Fruit fly (Drosophila melanogaster) whole organism, embryonic: ENCODE measurements around the gene Pfas.

ENCODE experiments used
- ATbp ChIP-seq: fragments of 200-800 bp; sonication (Bioruptor generic); optimal IDR thresholded peaks from 2 replicates; lab custom pipeline; 2017; ENCODE audit warnings: missing biosample characterization, mild to moderate bottlenecking, missing genetic modification characterization, missing genetic modification reagents
- Ada2b ChIP-seq: fragments of 200-800 bp; sonication (Bioruptor generic); IDR thresholded peaks from 2 replicates; pipeline ENCODE4 v1.3.6; 2022; ENCODE audit warnings: missing biosample characterization, missing genetic modification characterization
- CG10654 ChIP-seq: fragments of 200-800 bp; sonication (Bioruptor generic); optimal IDR thresholded peaks from 2 replicates; lab custom pipeline; 2016; ENCODE audit warnings: missing biosample characterization, missing genetic modification characterization
- CG11085 ChIP-seq: fragments of 200-800 bp; sonication (Bioruptor generic); IDR thresholded peaks from 2 replicates; pipeline ENCODE4 v1.3.6; 2022; ENCODE audit warnings: missing biosample characterization, missing genetic modification characterization
- CG1233 ChIP-seq: fragments of 200-800 bp; sonication (Bioruptor generic); optimal IDR thresholded peaks from 4 replicates; lab custom pipeline; 2018; ENCODE audit warnings: missing biosample characterization, mild to moderate bottlenecking, missing genetic modification characterization
- CG12659 ChIP-seq: fragments of 200-800 bp; sonication (Bioruptor generic); optimal IDR thresholded peaks from 3 replicates; lab custom pipeline; 2017; ENCODE audit warnings: mild to moderate bottlenecking, missing biosample characterization, missing genetic modification reagents, missing genetic modification characterization
- CG14710 ChIP-seq: fragments of 200-800 bp; sonication (Bioruptor generic); optimal IDR thresholded peaks from 3 replicates; lab custom pipeline; 2019; ENCODE audit warnings: missing biosample characterization, mild to moderate bottlenecking, missing genetic modification characterization, moderate library complexity
- CG15696 ChIP-seq: fragments of 200-800 bp; sonication (Bioruptor generic); optimal IDR thresholded peaks from 2 replicates; lab custom pipeline; 2019; ENCODE audit warnings: missing biosample characterization, mild to moderate bottlenecking, missing genetic modification characterization, moderate library complexity
- CG1603 ChIP-seq: fragments of 200-800 bp; sonication (Bioruptor generic); optimal IDR thresholded peaks from 2 replicates; lab custom pipeline; 2019; ENCODE audit warnings: missing biosample characterization, mild to moderate bottlenecking, missing genetic modification characterization, moderate library complexity
- CG30403 ChIP-seq: fragments of 200-800 bp; sonication (Bioruptor generic); optimal IDR thresholded peaks from 3 replicates; lab custom pipeline; 2016; ENCODE audit warnings: missing biosample characterization, missing genetic modification characterization
- CG3163 ChIP-seq: fragments of 200-800 bp; sonication (Bioruptor generic); optimal IDR thresholded peaks from 3 replicates; lab custom pipeline; 2016; ENCODE audit warnings: missing biosample characterization, missing genetic modification characterization
- CG3407 ChIP-seq: fragments of 200-800 bp; sonication (Bioruptor generic); optimal IDR thresholded peaks from 2 replicates; lab custom pipeline; 2018; ENCODE audit warnings: missing biosample characterization, mild to moderate bottlenecking, missing genetic modification characterization
- CG3995 ChIP-seq: fragments of 200-800 bp; sonication (Bioruptor generic); optimal IDR thresholded peaks from 3 replicates; lab custom pipeline; 2016; ENCODE audit warnings: missing biosample characterization, missing genetic modification characterization
- CG4360 ChIP-seq: fragments of 200-800 bp; sonication (Bioruptor generic); IDR thresholded peaks from 2 replicates; pipeline ENCODE4 v1.3.6; 2022; ENCODE audit warnings: missing biosample characterization, missing genetic modification characterization
- CG4730 ChIP-seq: fragments of 200-800 bp; sonication (Bioruptor generic); IDR thresholded peaks from 2 replicates; pipeline ENCODE4 v1.3.6; 2022; ENCODE audit warnings: missing biosample characterization, missing genetic modification characterization
- CG4854 ChIP-seq: fragments of 200-800 bp; sonication (Bioruptor generic); optimal IDR thresholded peaks from 2 replicates; lab custom pipeline; 2016; ENCODE audit warnings: missing biosample characterization, missing genetic modification characterization, inconsistent platforms
- CG9876 ChIP-seq: fragments of 200-800 bp; sonication (Bioruptor generic); optimal IDR thresholded peaks from 2 replicates; lab custom pipeline; 2016; ENCODE audit warnings: missing biosample characterization, missing genetic modification characterization
- CHES-1-like ChIP-seq: fragments of 200-800 bp; sonication (Bioruptor generic); optimal IDR thresholded peaks from 2 replicates; lab custom pipeline; 2016; ENCODE audit warnings: missing biosample characterization, missing genetic modification characterization
- CrebB ChIP-seq: fragments of 200-800 bp; sonication (Bioruptor generic); optimal IDR thresholded peaks from 3 replicates; lab custom pipeline; 2018; ENCODE audit warnings: missing biosample characterization, mild to moderate bottlenecking, missing genetic modification characterization
- Dip2 ChIP-seq: fragments of 200-800 bp; sonication (Bioruptor generic); IDR thresholded peaks from 2 replicates; pipeline ENCODE4 v1.3.6; 2022; ENCODE audit warnings: missing biosample characterization, missing genetic modification characterization
- Doc3 ChIP-seq: fragments of 200-800 bp; sonication (Bioruptor generic); IDR thresholded peaks from 3 replicates; pipeline ENCODE4 v1.3.6; 2022; ENCODE audit warnings: missing biosample characterization, missing genetic modification characterization; ENCODE audit not compliant: partially characterized antibody
- Fer2 ChIP-seq: fragments of 200-800 bp; sonication (Bioruptor generic); optimal IDR thresholded peaks from 2 replicates; lab custom pipeline; 2018; ENCODE audit warnings: missing biosample characterization, mild to moderate bottlenecking, missing genetic modification characterization, moderate library complexity
- Gug ChIP-seq: fragments of 200-800 bp; sonication (Bioruptor generic); IDR thresholded peaks from 4 replicates; pipeline ENCODE4 v1.3.6; 2022; ENCODE audit warnings: missing biosample characterization, missing genetic modification characterization
- Hr39 ChIP-seq: fragments of >200 bp; optimal IDR thresholded peaks from 2 replicates; lab custom pipeline; 2017
- Jarid2 ChIP-seq: fragments of 200-800 bp; sonication (Bioruptor generic); optimal IDR thresholded peaks from 3 replicates; lab custom pipeline; 2017; ENCODE audit warnings: mild to moderate bottlenecking, missing biosample characterization, missing genetic modification reagents, missing genetic modification characterization
- Myb ChIP-seq: fragments of 200-800 bp; sonication (Bioruptor generic); optimal IDR thresholded peaks from 2 replicates; lab custom pipeline; 2016; ENCODE audit warnings: missing biosample characterization, missing genetic modification characterization
- PHDP ChIP-seq: fragments of 200-800 bp; sonication (Bioruptor generic); optimal IDR thresholded peaks from 3 replicates; lab custom pipeline; 2018; ENCODE audit warnings: missing biosample characterization, mild to moderate bottlenecking, missing genetic modification characterization, moderate library complexity
- Rfx ChIP-seq: fragments of 200-800 bp; sonication (Bioruptor generic); IDR thresholded peaks from 2 replicates; pipeline ENCODE4 v1.3.6; 2022; ENCODE audit warnings: missing biosample characterization, missing genetic modification characterization
- Sin3A ChIP-seq: fragments of >200 bp; optimal IDR thresholded peaks from 2 replicates; lab custom pipeline; 2018
- amos ChIP-seq: fragments of 200-800 bp; sonication (Bioruptor generic); IDR thresholded peaks from 2 replicates; pipeline ENCODE4 v1.3.6; 2022; ENCODE audit warnings: missing biosample characterization, missing genetic modification characterization; ENCODE audit not compliant: partially characterized antibody
- bab2 ChIP-seq: fragments of 200-800 bp; sonication (Bioruptor generic); optimal IDR thresholded peaks from 2 replicates; lab custom pipeline; 2016; ENCODE audit warnings: missing biosample characterization, missing genetic modification characterization
- chm ChIP-seq: fragments of 200-800 bp; sonication (Bioruptor generic); IDR thresholded peaks from 2 replicates; pipeline ENCODE4 v1.3.6; 2022; ENCODE audit warnings: missing biosample characterization, missing genetic modification characterization
- crol ChIP-seq: fragments of 200-800 bp; sonication (Bioruptor generic); IDR thresholded peaks from 2 replicates; pipeline ENCODE4 v1.3.6; 2022; ENCODE audit warnings: missing biosample characterization, missing genetic modification characterization
- dysf ChIP-seq: fragments of 200-800 bp; sonication (Bioruptor generic); IDR thresholded peaks from 3 replicates; pipeline ENCODE4 v1.3.6; 2022; ENCODE audit warnings: missing biosample characterization, missing genetic modification characterization
- en ChIP-seq: fragments of 200-800 bp; sonication (Bioruptor generic); optimal IDR thresholded peaks from 2 replicates; lab custom pipeline; 2016; ENCODE audit warnings: missing biosample characterization, missing genetic modification characterization
- exex ChIP-seq: fragments of 200-800 bp; sonication (Bioruptor generic); optimal IDR thresholded peaks from 4 replicates; lab custom pipeline; 2018; ENCODE audit warnings: missing biosample characterization, mild to moderate bottlenecking, missing genetic modification characterization, moderate library complexity
- gce ChIP-seq: fragments of 200-800 bp; sonication (Bioruptor generic); IDR thresholded peaks from 3 replicates; pipeline ENCODE4 v1.3.6; 2022; ENCODE audit warnings: missing biosample characterization, missing genetic modification characterization
- gem ChIP-seq: fragments of 200-800 bp; sonication (Bioruptor generic); optimal IDR thresholded peaks from 2 replicates; lab custom pipeline; 2019; ENCODE audit warnings: missing biosample characterization, mild to moderate bottlenecking, missing genetic modification characterization, moderate library complexity
- h ChIP-seq: fragments of >200 bp; optimal IDR thresholded peaks from 2 replicates; lab custom pipeline; 2017
- jing ChIP-seq: fragments of 200-800 bp; sonication (Bioruptor generic); optimal IDR thresholded peaks from 2 replicates; lab custom pipeline; 2018; ENCODE audit warnings: missing biosample characterization, mild to moderate bottlenecking, missing genetic modification characterization
- lov ChIP-seq, 2 experiments: fragments of 200-800 bp in 1 of 2; fragments of >200 bp in 1 of 2; sonication (Bioruptor generic) in 1 of 2; IDR thresholded peaks in 1 of 2; optimal IDR thresholded peaks in 1 of 2; 2 replicates in 1 of 2; 3 replicates in 1 of 2; pipeline versions ENCODE4 v1.3.6 to Lab custom; 2017 to 2022; ENCODE audit warnings: missing biosample characterization in 1 of 2, missing genetic modification characterization in 1 of 2
- mld ChIP-seq: fragments of 200-800 bp; sonication (Bioruptor generic); IDR thresholded peaks from 3 replicates; pipeline ENCODE4 v1.3.6; 2022; ENCODE audit warnings: missing biosample characterization, missing genetic modification characterization; ENCODE audit not compliant: partially characterized antibody
- otp ChIP-seq: fragments of 200-800 bp; sonication (Bioruptor generic); IDR thresholded peaks from 3 replicates; pipeline ENCODE4, ENCODE4 v1.3.6; 2022; ENCODE audit warnings: missing biosample characterization, missing genetic modification characterization
- p53 ChIP-seq: fragments of 200-800 bp; sonication (Bioruptor generic); optimal IDR thresholded peaks from 2 replicates; lab custom pipeline; 2016; ENCODE audit warnings: missing biosample characterization, missing genetic modification characterization
- pho ChIP-seq: fragments of 200-800 bp; sonication (Bioruptor generic); optimal IDR thresholded peaks from 2 replicates; lab custom pipeline; 2016; ENCODE audit warnings: missing biosample characterization, missing genetic modification characterization
- pita ChIP-seq: fragments of 200-800 bp; sonication (Bioruptor generic); optimal IDR thresholded peaks from 2 replicates; lab custom pipeline; 2017; ENCODE audit warnings: missing biosample characterization, mild to moderate bottlenecking, missing genetic modification characterization
- pros ChIP-seq: fragments of 200-800 bp; sonication (Bioruptor generic); optimal IDR thresholded peaks from 3 replicates; lab custom pipeline; 2019; ENCODE audit warnings: missing biosample characterization, mild to moderate bottlenecking, missing genetic modification characterization, moderate library complexity
- ranshi ChIP-seq: fragments of 200-800 bp; sonication (Bioruptor generic); IDR thresholded peaks from 2 replicates; pipeline ENCODE4 v1.3.6; 2022; ENCODE audit warnings: missing biosample characterization, missing genetic modification characterization
- sob ChIP-seq: fragments of 200-800 bp; sonication (Bioruptor generic); IDR thresholded peaks from 2 replicates; pipeline ENCODE4 v1.3.6; 2022; ENCODE audit warnings: missing biosample characterization, missing genetic modification characterization
- sug ChIP-seq: fragments of 200-800 bp; optimal IDR thresholded peaks from 2 replicates; lab custom pipeline; 2019; ENCODE audit warnings: missing biosample characterization, mild to moderate bottlenecking, missing genetic modification characterization, moderate library complexity
- zen ChIP-seq: fragments of 200-800 bp; sonication (Bioruptor generic); optimal IDR thresholded peaks from 3 replicates; lab custom pipeline; 2018; ENCODE audit warnings: missing biosample characterization, mild to moderate bottlenecking, missing genetic modification characterization, moderate library complexity

Pfas gene

DNA sequence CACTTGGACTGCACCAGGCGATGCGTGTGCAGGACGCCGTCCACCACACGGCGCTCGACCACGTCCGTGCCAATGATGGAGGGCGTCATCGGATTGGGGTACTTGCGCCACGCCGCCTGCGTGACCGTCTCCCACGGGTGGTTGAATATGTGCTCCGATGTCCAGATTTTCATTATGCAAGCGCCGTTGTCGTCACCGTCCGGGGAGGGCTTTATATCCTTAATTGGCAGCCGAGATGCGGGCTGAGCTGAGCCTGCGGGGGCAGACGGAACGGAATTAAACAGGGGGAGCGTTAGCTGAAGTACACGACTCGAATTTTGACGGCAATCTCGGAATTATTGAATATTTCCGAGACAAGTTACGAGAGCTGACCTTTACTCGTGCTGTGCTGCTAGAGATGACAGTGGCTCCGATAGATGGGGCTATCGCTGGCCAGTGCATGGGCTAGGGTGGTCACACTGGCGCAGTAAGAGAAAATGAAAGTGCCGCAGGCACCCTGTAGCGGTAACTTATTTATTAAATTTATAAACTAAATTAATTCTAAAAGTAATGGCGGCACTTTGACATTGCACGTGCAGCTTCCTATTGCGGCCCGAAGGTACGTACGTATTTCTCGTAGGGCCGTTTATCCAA lies 1.8 kb upstream of the Pfas start, which contains the start of gene IPIP (continued):
- TF ChIP-seq CG30403 (GFP tag; lab: Kevin White, UChicago) (peak; percentile 26), p53 (no peak), chm (GFP tag; lab: Robert Waterston, UW) (peak; percentile 58), bab2 (GFP tag; lab: Kevin White, UChicago) (no peak), Fer2 (tag; lab: Kevin White, UChicago) (no peak), CG3995 (GFP tag; lab: Kevin White, UChicago) (no peak), jing (no peak), CrebB (no peak), CG4854 (GFP tag; lab: Kevin White, UChicago) (no peak), CG3163 (GFP tag; lab: Kevin White, UChicago) (no peak), lov (optimal IDR thresholded peaks at IDR 0.05; lab: Kevin White, UChicago) (no peak), lov (GFP tag; IDR thresholded peaks at IDR 0.05; lab: Robert Waterston, UW) (peak; percentile 60; the same call in 1 of the 3 replicates), CHES-1-like (no peak), Sin3A (lab: Kevin White, UChicago) (peak; percentile 34), pho (GFP tag; lab: Kevin White, UChicago) (no peak), CG10654 (GFP tag; lab: Kevin White, UChicago) (no peak), Hr39 (lab: Kevin White, UChicago) (no peak), gem (no peak), Jarid2 (no peak), otp (peak; percentile 34; the same call in 1 of the 3 replicates), CG12659 (peak; percentile 65), Myb (no peak), crol (GFP tag; lab: Robert Waterston, UW) (no peak), Gug (GFP tag; lab: Robert Waterston, UW) (peak; percentile 63; the same call in 1 of the 4 replicates), CG14710 (tag; lab: Kevin White, UChicago) (peak; percentile 99), exex (no peak), sob (GFP tag; lab: Robert Waterston, UW) (0 out of 2 replicates have a peak, but pooled peaks have one; percentile 36), CG1603 (tag; lab: Kevin White, UChicago) (peak; percentile 66), Rfx (GFP tag; lab: Robert Waterston, UW) (peak; percentile 74), pros (no peak), ATbp (GFP tag; lab: Kevin White, UChicago) (peak; percentile 25), CG1233 (peak; percentile 53), PHDP (tag; lab: Kevin White, UChicago) (no peak), gce (no peak), amos (GFP tag; lab: Robert Waterston, UW) (peak; percentile 94), Ada2b (GFP tag; lab: Robert Waterston, UW) (no peak), sug (tag; lab: Kevin White, UChicago) (peak; percentile 53), ranshi (GFP tag; lab: Robert Waterston, UW) (0 out of 2 replicates have a peak, but pooled peaks have one; percentile 27), dysf (GFP tag; lab: Robert Waterston, UW) (0 out of 3 replicates have a peak, but pooled peaks have one; percentile 1), pita (GFP tag; lab: Kevin White, UChicago) (no peak), CG15696 (tag; lab: Kevin White, UChicago) (no peak), h (lab: Kevin White, UChicago) (no peak), Dip2 (GFP tag; lab: Robert Waterston, UW) (no peak), CG9876 (GFP tag; lab: Kevin White, UChicago) (no peak), zen (no peak), CG4730 (GFP tag; lab: Robert Waterston, UW) (no peak), CG11085 (GFP tag; lab: Robert Waterston, UW) (0 out of 2 replicates have a peak, but pooled peaks have one; percentile 37), CG4360 (GFP tag; lab: Robert Waterston, UW) (no peak), Doc3 (peak; percentile 73), CG3407 (GFP tag; lab: Kevin White, UChicago) (no peak), en (GFP tag; lab: Kevin White, UChicago) (no peak), mld (GFP tag; lab: Robert Waterston, UW) (peak; percentile 75)
